Fruit fly (Drosophila melanogaster) whole organism, prepupa: ENCODE data around the gene CG31548.

Experiments used
- Blimp-1 ChIP-seq: fragments of 200-800 bp; sonication (Bioruptor generic); optimal IDR thresholded peaks from 3 replicates; lab custom pipeline; 2017; ENCODE audit warnings: missing biosample characterization, missing genetic modification characterization, mild to moderate bottlenecking, moderate library complexity, missing genetic modification reagents
- CG15336 ChIP-seq: fragments of 200-800 bp; sonication (Bioruptor generic); IDR thresholded peaks from 2 replicates; pipeline ENCODE4 v1.3.6; 2022; ENCODE audit warnings: missing biosample characterization, missing genetic modification characterization
- CG1621 ChIP-seq: fragments of 200-800 bp; sonication (Bioruptor generic); optimal IDR thresholded peaks from 3 replicates; lab custom pipeline; 2018; ENCODE audit warnings: missing biosample characterization, mild to moderate bottlenecking, missing genetic modification characterization
- CG16779 ChIP-seq: fragments of 200-800 bp; sonication (Bioruptor generic); optimal IDR thresholded peaks from 3 replicates; lab custom pipeline; 2017; ENCODE audit warnings: missing biosample characterization, mild to moderate bottlenecking, missing genetic modification characterization
- CG3032 ChIP-seq: fragments of 200-800 bp; optimal IDR thresholded peaks from 2 replicates; lab custom pipeline; 2019; ENCODE audit warnings: missing biosample characterization, mild to moderate bottlenecking, missing genetic modification characterization, moderate library complexity
- CG31627 ChIP-seq: fragments of 200-800 bp; sonication (Bioruptor generic); optimal IDR thresholded peaks from 3 replicates; lab custom pipeline; 2016; ENCODE audit warnings: missing biosample characterization, missing genetic modification characterization
- CG32006 ChIP-seq: fragments of 200-800 bp; sonication (Bioruptor generic); optimal IDR thresholded peaks from 3 replicates; lab custom pipeline; 2017; ENCODE audit warnings: missing biosample characterization, mild to moderate bottlenecking, missing genetic modification characterization
- CG34406 ChIP-seq: fragments of 200-800 bp; sonication (Bioruptor generic); optimal IDR thresholded peaks from 3 replicates; lab custom pipeline; 2016; ENCODE audit warnings: missing biosample characterization, missing genetic modification characterization
- CG4318 ChIP-seq: fragments of 200-800 bp; sonication (Bioruptor generic); optimal IDR thresholded peaks from 3 replicates; lab custom pipeline; 2017; ENCODE audit warnings: missing biosample characterization, mild to moderate bottlenecking, missing genetic modification characterization
- CG6163 ChIP-seq: fragments of 200-800 bp; sonication (Bioruptor generic); IDR thresholded peaks from 3 replicates; pipeline ENCODE4 v1.3.6; 2022; ENCODE audit warnings: missing biosample characterization, missing genetic modification characterization
- CG6792 ChIP-seq: fragments of 200-800 bp; sonication (Bioruptor generic); optimal IDR thresholded peaks from 3 replicates; lab custom pipeline; 2016; ENCODE audit warnings: missing biosample characterization, missing genetic modification characterization
- CG8119 ChIP-seq: fragments of 200-800 bp; sonication (Bioruptor generic); IDR thresholded peaks from 3 replicates; pipeline ENCODE4 v1.3.6; 2022; ENCODE audit warnings: missing biosample characterization, missing genetic modification characterization
- CG8632 ChIP-seq: fragments of 200-800 bp; sonication (Bioruptor generic); optimal IDR thresholded peaks from 3 replicates; lab custom pipeline; 2016; ENCODE audit warnings: missing biosample characterization, missing genetic modification characterization
- Eip78C ChIP-seq: fragments of 200-800 bp; sonication (Bioruptor generic); peaks from one replicate; lab custom pipeline; 2016; ENCODE audit warnings: missing biosample characterization, missing genetic modification characterization
- Eip93F ChIP-seq: fragments of 200-800 bp; sonication (Bioruptor generic); optimal IDR thresholded peaks from 2 replicates; lab custom pipeline; 2016; ENCODE audit warnings: missing biosample characterization, mild to moderate bottlenecking, missing genetic modification characterization
- Ets21C ChIP-seq: fragments of 200-800 bp; sonication (Bioruptor generic); optimal IDR thresholded peaks from 3 replicates; lab custom pipeline; 2016; ENCODE audit warnings: missing biosample characterization, missing genetic modification characterization
- Ets96B ChIP-seq: fragments of 200-800 bp; optimal IDR thresholded peaks from 2 replicates; lab custom pipeline; 2019; ENCODE audit warnings: missing biosample characterization, mild to moderate bottlenecking, missing genetic modification characterization, moderate library complexity
- Gug ChIP-seq: fragments of 200-800 bp; sonication (Bioruptor generic); IDR thresholded peaks from 2 replicates; pipeline ENCODE4 v1.3.6; 2022; ENCODE audit warnings: missing biosample characterization, missing genetic modification characterization
- Hr38 ChIP-seq: sonication (Bioruptor generic); optimal IDR thresholded peaks from 2 replicates; lab custom pipeline; 2016; ENCODE audit warnings: missing biosample characterization, missing genetic modification characterization
- Hr39 ChIP-seq: fragments of 200-800 bp; sonication (Bioruptor generic); optimal IDR thresholded peaks from 2 replicates; lab custom pipeline; 2016; ENCODE audit warnings: missing biosample characterization, missing genetic modification characterization
- Hr4 ChIP-seq: fragments of 200-800 bp; sonication (Bioruptor generic); optimal IDR thresholded peaks from 3 replicates; lab custom pipeline; 2016; ENCODE audit warnings: missing biosample characterization, missing genetic modification characterization
- OdsH ChIP-seq: fragments of 200-800 bp; sonication (Bioruptor generic); optimal IDR thresholded peaks from 3 replicates; lab custom pipeline; 2016; ENCODE audit warnings: missing biosample characterization, missing genetic modification characterization
- Sox102F ChIP-seq: fragments of 200-800 bp; sonication (Bioruptor generic); optimal IDR thresholded peaks from 2 replicates; lab custom pipeline; 2016; ENCODE audit warnings: missing biosample characterization, mild to moderate bottlenecking, missing genetic modification characterization
- Sox14 ChIP-seq: fragments of 200-800 bp; sonication (Bioruptor generic); optimal IDR thresholded peaks from 3 replicates; lab custom pipeline; 2016; ENCODE audit warnings: missing biosample characterization, missing genetic modification characterization
- Sox15 ChIP-seq: fragments of 200-800 bp; sonication (Bioruptor generic); optimal IDR thresholded peaks from 3 replicates; lab custom pipeline; 2016; ENCODE audit warnings: missing biosample characterization, missing genetic modification characterization
- acj6 ChIP-seq: fragments of 200-800 bp; sonication (Bioruptor generic); optimal IDR thresholded peaks from 3 replicates; lab custom pipeline; 2016; ENCODE audit warnings: missing biosample characterization, missing genetic modification characterization
- cyc ChIP-seq: fragments of 200-800 bp; sonication (Bioruptor generic); optimal IDR thresholded peaks from 3 replicates; lab custom pipeline; 2016; ENCODE audit warnings: missing biosample characterization, missing genetic modification characterization
- dac ChIP-seq: fragments of 200-800 bp; sonication (Bioruptor generic); optimal IDR thresholded peaks from 2 replicates; lab custom pipeline; 2017; ENCODE audit warnings: missing biosample characterization, mild to moderate bottlenecking, missing genetic modification characterization
- eg ChIP-seq: fragments of 200-800 bp; sonication (Bioruptor generic); IDR thresholded peaks from 3 replicates; pipeline ENCODE4 v1.3.6; 2022; ENCODE audit warnings: missing biosample characterization, missing genetic modification characterization
- esn ChIP-seq: fragments of 200-800 bp; sonication (Bioruptor generic); optimal IDR thresholded peaks from 2 replicates; lab custom pipeline; 2016; ENCODE audit warnings: missing biosample characterization, mild to moderate bottlenecking, missing genetic modification characterization, moderate library complexity
- fd59A ChIP-seq: fragments of 200-800 bp; sonication (Bioruptor generic); optimal IDR thresholded peaks from 2 replicates; lab custom pipeline; 2017; ENCODE audit warnings: missing biosample characterization, mild to moderate bottlenecking, missing genetic modification characterization, missing genetic modification reagents
- fkh ChIP-seq: fragments of 200-800 bp; sonication (Bioruptor generic); optimal IDR thresholded peaks from 3 replicates; lab custom pipeline; 2017; ENCODE audit warnings: missing biosample characterization, mild to moderate bottlenecking, missing genetic modification characterization, moderate library complexity
- net ChIP-seq: fragments of 200-800 bp; sonication (Bioruptor generic); optimal IDR thresholded peaks from 3 replicates; lab custom pipeline; 2016; ENCODE audit warnings: missing biosample characterization, missing genetic modification characterization
- salr ChIP-seq, 2 experiments: fragments of 200-800 bp; sonication (Bioruptor generic); optimal IDR thresholded peaks; 3 replicates each; lab custom pipeline; 2016 to 2018; ENCODE audit warnings: missing biosample characterization in 2 of 2, missing genetic modification characterization in 2 of 2, mild to moderate bottlenecking in 1 of 2
- svp ChIP-seq: fragments of 200-800 bp; sonication (Bioruptor generic); peaks from one replicate; lab custom pipeline; 2016; ENCODE audit warnings: missing biosample characterization, missing genetic modification characterization
- vri ChIP-seq: fragments of 200-800 bp; sonication (Bioruptor generic); optimal IDR thresholded peaks from 3 replicates; lab custom pipeline; 2016; ENCODE audit warnings: missing biosample characterization, mild to moderate bottlenecking, missing genetic modification characterization

The CG31548 gene

DNA sequence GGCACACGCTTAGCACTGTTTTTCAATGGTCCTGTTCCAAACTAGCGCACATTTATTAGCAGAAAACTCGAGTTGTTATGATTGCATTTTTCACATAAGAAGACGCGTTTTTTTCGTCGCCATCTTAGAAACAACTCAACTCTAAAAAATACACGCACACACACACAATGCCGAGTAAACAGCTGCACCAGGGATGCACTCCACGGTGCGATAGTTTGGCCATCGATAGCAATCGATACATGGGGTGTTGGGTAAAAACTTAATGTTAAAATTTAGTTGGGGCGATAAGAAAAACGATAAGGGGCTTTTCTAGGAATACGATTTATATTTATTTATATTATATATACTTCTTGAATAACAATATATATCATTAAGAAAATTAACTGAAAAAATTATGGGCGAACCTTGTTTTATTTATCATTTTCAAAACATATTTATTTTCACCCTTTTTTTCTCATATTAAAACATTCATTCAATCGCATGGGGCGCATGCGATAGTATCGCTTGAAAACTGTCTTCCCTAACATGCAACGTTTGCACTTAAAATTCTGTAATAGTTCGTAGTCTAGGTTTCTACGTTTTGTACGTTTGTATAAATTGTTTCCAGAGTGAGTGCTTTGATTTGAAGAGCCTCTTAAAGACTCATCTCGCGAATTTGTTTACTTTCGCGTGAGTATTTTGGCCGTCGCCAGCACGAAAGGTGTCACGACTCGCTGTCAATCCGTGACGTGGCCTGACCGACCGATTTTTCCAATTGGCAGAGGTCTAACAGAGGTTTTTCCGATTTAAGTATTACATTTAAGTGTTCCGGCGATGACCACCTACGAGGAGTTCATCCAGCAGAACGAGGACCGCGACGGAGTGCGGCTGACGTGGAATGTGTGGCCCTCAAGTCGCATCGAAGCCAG is 12.2 kb upstream of the CG31548 start, which contains the start of the genes MTA1-like and Sec23 (continued):
- TF ChIP-seq Sox14 (no peak), acj6 (GFP tag; lab: Kevin White, UChicago) (peak; percentile 80), CG16779 (no peak), Hr39 (GFP tag; lab: Kevin White, UChicago) (peak; percentile 68), Blimp-1 (no peak), Ets96B (tag; lab: Kevin White, UChicago) (peak; percentile 44), dac (no peak), CG8632 (peak; percentile 61), Eip93F (GFP tag; lab: Kevin White, UChicago) (no peak), Ets21C (GFP tag; lab: Kevin White, UChicago) (peak; percentile 62)

- TF ChIP-seq CG34406 (peak; percentile 22), CG32006 (GFP tag; lab: Kevin White, UChicago) (no peak), fkh (GFP tag; lab: Kevin White, UChicago) (peak; percentile 41), CG3032 (tag; lab: Kevin White, UChicago) (peak; percentile 17), fd59A (GFP tag; lab: Kevin White, UChicago) (no peak), Hr4 (GFP tag; lab: Kevin White, UChicago) (no peak), Sox14 (peak; percentile 18), CG1621 (tag; lab: Kevin White, UChicago) (no peak), CG4318 (no peak), cyc (GFP tag; lab: Kevin White, UChicago) (peak; percentile 7), Hr38 (GFP tag; lab: Kevin White, UChicago) (no peak), acj6 (GFP tag; lab: Kevin White, UChicago) (no peak), Eip93F (GFP tag; lab: Kevin White, UChicago) (peak; percentile 60), Sox102F (GFP tag; lab: Kevin White, UChicago) (no peak), Eip78C (GFP tag; lab: Kevin White, UChicago) (peak; percentile 83), vri (GFP tag; lab: Kevin White, UChicago) (peak; percentile 22), svp (GFP tag; lab: Kevin White, UChicago) (peak; percentile 88), CG6792 (GFP tag; lab: Kevin White, UChicago) (peak; percentile 5), CG8119 (GFP tag; lab: Robert Waterston, UW) (no peak), eg (no peak), CG15336 (peak; percentile 10; the same call in 1 of the 2 replicates), CG6163 (GFP tag; lab: Robert Waterston, UW) (0 out of 3 replicates have a peak, but pooled peaks have one; percentile 38), salr (GFP tag; optimal IDR thresholded peaks at IDR 0.05; lab: Kevin White, UChicago) (no peak), OdsH (GFP tag; lab: Kevin White, UChicago) (no peak), esn (peak; percentile 28), Gug (GFP tag; lab: Robert Waterston, UW) (0 out of 2 replicates have a peak, but pooled peaks have one; percentile 11), Sox15 (GFP tag; lab: Kevin White, UChicago) (no peak), CG31627 (GFP tag; lab: Kevin White, UChicago) (peak; percentile 24), CG16779 (no peak), CG8632 (no peak), net (no peak)
Measured at dm6 chr3R:5647705-5648568, 11.3 kb upstream of the CG31548 start.
